Worm (Caenorhabditis elegans): ENCODE data around the gene F52F10.2.

ce11 chrV:1569750-1570419 is 21.9 kb downstream of the F52F10.2 start:
- TF ChIP-seq sptf-1 (tag; optimal IDR thresholded peaks at IDR 0.05): no peak
- TF ChIP-seq skn-1 (tag; optimal IDR thresholded peaks at IDR 0.05): no peak
- no peak for TF ChIP-seq jun-1 (tag; optimal IDR thresholded peaks at IDR 0.05)
- no peak for TF ChIP-seq pax-3 (tag; optimal IDR thresholded peaks at IDR 0.05)
- TF ChIP-seq snpc-4 (tag; optimal IDR thresholded peaks at IDR 0.05): no peak
- no peak for TF ChIP-seq efl-1 (optimal IDR thresholded peaks at IDR 0.05)
- TF ChIP-seq efl-1 (GFP tag; optimal IDR thresholded peaks at IDR 0.05 in 1 of 2): no peak
- TF ChIP-seq nhr-90 (tag; optimal IDR thresholded peaks at IDR 0.05; ENCODE audit: poor library complexity): no peak
- no peak for TF ChIP-seq pag-3 (tag; optimal IDR thresholded peaks at IDR 0.05; ENCODE audit: borderline replicate concordance, insufficient read depth)
- no peak for TF ChIP-seq ama-1 (optimal IDR thresholded peaks at IDR 0.05)
- TF ChIP-seq lir-3 (tag; optimal IDR thresholded peaks at IDR 0.05; ENCODE audit: poor library complexity): no peak

All from whole organism, L1 larva.